Fruit fly (Drosophila melanogaster) S2 (cell line): ENCODE data around the gene Acsf3.

Experiments
- CG8478 ChIP-seq: fragments of >200 bp; optimal IDR thresholded peaks from 2 replicates; lab custom pipeline; 2018
- CTCF ChIP-seq, 2 experiments: fragments of >200 bp; optimal IDR thresholded peaks; 2 replicates each; lab custom pipeline; 2018

DNA sequence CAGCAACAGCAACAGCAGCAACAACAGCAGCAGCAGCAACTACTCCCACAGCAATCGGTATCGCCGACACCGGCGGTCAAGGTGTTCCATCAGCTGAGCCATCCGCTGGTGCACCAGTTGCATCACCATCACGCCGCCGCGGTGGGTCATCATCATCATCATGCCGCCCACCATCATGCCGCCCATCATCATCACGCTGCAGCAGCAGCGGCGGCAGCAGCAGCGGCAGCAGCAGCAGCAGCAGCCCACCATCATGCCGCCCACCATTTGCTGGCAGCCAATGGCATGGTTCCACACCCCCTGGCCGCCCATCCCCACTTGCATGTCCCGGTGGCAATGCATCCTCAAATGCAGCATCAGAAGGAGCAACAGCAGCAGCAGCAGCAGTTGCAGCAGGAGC lies 20.1 kb upstream of the Acsf3 start:
- TF ChIP-seq CTCF (optimal IDR thresholded peaks at IDR 0.05; lab: Kevin White, UChicago) (no peak), CG8478 (no peak)
